Fruit fly (Drosophila melanogaster) S2 (cell line): ENCODE results near the gene CG33332.

ENCODE experiments used
- CG8478 ChIP-seq: fragments of >200 bp; optimal IDR thresholded peaks from 2 replicates; lab custom pipeline; 2018
- CTCF ChIP-seq, 2 experiments: fragments of >200 bp; optimal IDR thresholded peaks; 2 replicates each; lab custom pipeline; 2018

DNA sequence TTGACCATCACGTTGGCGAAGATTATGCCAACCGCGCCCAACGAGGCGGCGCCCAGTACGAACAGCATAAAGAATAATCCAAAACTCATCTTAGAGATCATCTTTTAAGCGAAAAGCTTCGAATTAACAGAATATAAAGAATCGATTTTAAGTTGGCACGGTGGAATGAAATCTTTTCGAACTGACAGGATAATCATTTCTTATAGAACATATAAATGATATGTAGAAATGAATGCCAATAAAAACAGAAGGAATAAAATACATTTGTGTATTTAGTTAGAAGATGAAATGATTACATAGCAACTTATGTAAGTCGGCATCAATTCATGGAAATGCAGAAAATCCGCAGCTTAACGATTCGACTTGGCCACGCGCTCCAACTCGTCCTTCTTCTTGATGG lies 13.9 kb downstream of the CG33332 start, which contains the start of gene VhaPPA1-2:
- no peak for TF ChIP-seq CG8478 (lab: Kevin White, UChicago)
- no peak for TF ChIP-seq CTCF (optimal IDR thresholded peaks at IDR 0.05; lab: Kevin White, UChicago)
